Worm (Caenorhabditis elegans) whole organism, L2 larva: ENCODE data around the gene daf-10.

Experiments
- C34F6.9 ChIP-seq: fragments of 150-350 bp; optimal IDR thresholded peaks from 2 replicates; lab custom pipeline; 2014; ENCODE audit warnings: missing biosample characterization, missing genetic modification characterization
- R02D3.7 ChIP-seq: fragments of 150-350 bp; optimal IDR thresholded peaks from 2 replicates; lab custom pipeline; 2014; ENCODE audit warnings: missing biosample characterization, missing genetic modification characterization
- ama-1 ChIP-seq: fragments of 150-350 bp; optimal IDR thresholded peaks from 2 replicates; lab custom pipeline; 2018; ENCODE audit warnings: inconsistent platforms
- egl-27 ChIP-seq: sonication (generic microtip); optimal IDR thresholded peaks from 3 replicates; lab custom pipeline; 2017; ENCODE audit warnings: missing biosample characterization, missing genetic modification reagents, missing genetic modification characterization
- mdl-1 ChIP-seq, 2 experiments: fragments of 150-350 bp in 1 of 2; sonication (generic microtip) in 1 of 2; optimal IDR thresholded peaks; 2 replicates each; lab custom pipeline; 2017; ENCODE audit warnings: missing biosample characterization in 2 of 2, missing genetic modification characterization in 2 of 2
- nhr-21 ChIP-seq: fragments of 150-350 bp; optimal IDR thresholded peaks from 2 replicates; lab custom pipeline; 2014; ENCODE audit warnings: missing biosample characterization, missing genetic modification characterization
- nhr-237 ChIP-seq: fragments of 150-350 bp; optimal IDR thresholded peaks from 2 replicates; lab custom pipeline; 2014; ENCODE audit warnings: missing biosample characterization, missing genetic modification characterization
- unc-55 ChIP-seq: fragments of 150-350 bp; sonication (generic microtip); optimal IDR thresholded peaks from 3 replicates; lab custom pipeline; 2014; ENCODE audit warnings: missing biosample characterization, missing genetic modification reagents, missing genetic modification characterization
- unc-62 ChIP-seq: fragments of 150-350 bp; optimal IDR thresholded peaks from 2 replicates; lab custom pipeline; 2014; ENCODE audit warnings: missing biosample characterization, missing genetic modification reagents, missing genetic modification characterization
- ztf-11 ChIP-seq: sonication (generic microtip); optimal IDR thresholded peaks from 2 replicates; lab custom pipeline; 2017; ENCODE audit warnings: missing biosample characterization, missing genetic modification characterization

DNA sequence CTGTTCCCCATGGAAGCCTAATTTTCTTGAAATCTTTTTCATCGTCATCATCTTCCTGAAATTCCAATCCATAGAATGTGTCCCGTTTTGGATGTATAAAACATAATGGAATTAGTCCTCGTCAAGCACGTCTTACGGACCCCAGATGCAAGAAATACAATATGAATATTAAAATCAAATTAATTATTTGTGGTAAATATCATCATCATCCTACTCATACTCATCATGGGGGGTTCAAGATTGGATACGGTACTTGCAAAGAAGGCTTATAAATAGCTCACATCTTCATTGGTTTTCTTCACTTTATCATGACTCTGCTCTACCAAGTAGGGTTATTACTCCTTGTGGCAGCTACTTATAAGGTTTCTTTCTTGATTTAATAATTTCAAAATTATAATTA, 1.6 kb downstream of the daf-10 start, which contains the start of gene flp-1:
- TF ChIP-seq unc-62 (GFP tag; lab: Kevin White, UChicago) (no peak), ama-1 (lab: Kevin White, UChicago) (no peak), egl-27 (no peak), R02D3.7 (no peak), ztf-11 (no peak), nhr-237 (tag; lab: Kevin White, UChicago) (no peak), unc-55 (no peak), nhr-21 (tag; lab: Kevin White, UChicago) (no peak), C34F6.9 (tag; lab: Kevin White, UChicago) (no peak), mdl-1 (tag; optimal IDR thresholded peaks at IDR 0.05; lab: Kevin White, UChicago) (no peak)
